Worm (Caenorhabditis elegans): ENCODE data around the gene clc-17.

Gene clc-17

ce11 chrX:11114420-11114819, 7.2 kb downstream of the clc-17 start:
- peak; percentile 90 for TF ChIP-seq zfh-2 (GFP tag; conservative IDR thresholded peaks at IDR 0.05)
- peak; percentile 20 for TF ChIP-seq fkh-3 (tag; optimal IDR thresholded peaks at IDR 0.05)
- TF ChIP-seq egrh-3 (GFP tag; IDR thresholded peaks at IDR 0.05): peak; percentile 95
- TF ChIP-seq pbrm-1 (GFP tag; IDR thresholded peaks at IDR 0.05): no peak

ce11 chrX:11116723-11117122, 9.5 kb downstream of the clc-17 start, which contains the start of gene nlp-66:
nlp-66 (minus strand) TSS chrX:11116823.
- TF ChIP-seq ccch-3 (GFP tag; optimal IDR thresholded peaks at IDR 0.05) (no peak), Y53F4B.3 (GFP tag; IDR thresholded peaks at IDR 0.05) (no peak), Y53G8AR.9 (GFP tag; conservative IDR thresholded peaks at IDR 0.05) (no peak), somi-1 (GFP tag; optimal IDR thresholded peaks at IDR 0.05) (no peak), ZK185.1 (tag; optimal IDR thresholded peaks at IDR 0.05; ENCODE audit: poor library complexity, severe bottlenecking) (no peak), B0261.1 (tag; optimal IDR thresholded peaks at IDR 0.05) (no peak), dox-1 (GFP tag; IDR thresholded peaks at IDR 0.05) (no peak)

- no peak for TF ChIP-seq bed-2 (GFP tag; IDR thresholded peaks at IDR 0.05)
- TF ChIP-seq attf-5 (GFP tag; optimal IDR thresholded peaks at IDR 0.05): no peak
- peak; percentile 70 for TF ChIP-seq attf-3 (GFP tag; conservative IDR thresholded peaks at IDR 0.05)
- no peak for TF ChIP-seq nhr-120 (GFP tag; IDR thresholded peaks at IDR 0.05)
These were observed 13.6 kb downstream of the clc-17 start, which contains the start of gene R08B4.3 for ce11 chrX:11120808-11121207. R08B4.3 (minus strand) TSS chrX:11121005.

- no peak for TF ChIP-seq ceh-100 (GFP tag; IDR thresholded peaks at IDR 0.05)
- no peak for TF ChIP-seq F57C9.4 (tag; optimal IDR thresholded peaks at IDR 0.05)
- TF ChIP-seq madf-6 (GFP tag; IDR thresholded peaks at IDR 0.05): no peak
- TF ChIP-seq Y67H2A.10 (GFP tag; conservative IDR thresholded peaks at IDR 0.05): no peak
- TF ChIP-seq F52B5.7 (tag; optimal IDR thresholded peaks at IDR 0.05): no peak
- TF ChIP-seq pha-4 (tag; optimal IDR thresholded peaks at IDR 0.05): no peak
- TF ChIP-seq tbx-9 (tag; optimal IDR thresholded peaks at IDR 0.05; ENCODE audit: borderline replicate concordance): no peak
- TF ChIP-seq ccch-3 (GFP tag; optimal IDR thresholded peaks at IDR 0.05): no peak
- TF ChIP-seq zim-3 (tag; optimal IDR thresholded peaks at IDR 0.05): no peak
- no peak for TF ChIP-seq ekl-4 (GFP tag; IDR thresholded peaks at IDR 0.05)
- no peak for TF ChIP-seq nhr-27 (tag; optimal IDR thresholded peaks at IDR 0.05)
- no peak for TF ChIP-seq F22D6.2 (tag; optimal IDR thresholded peaks at IDR 0.05)
- TF ChIP-seq ztf-28 (GFP tag; IDR thresholded peaks at IDR 0.05): no peak
These were observed 15.2 kb downstream of the clc-17 start for ce11 chrX:11122412-11122811.

- TF ChIP-seq bed-2 (GFP tag; IDR thresholded peaks at IDR 0.05): no peak
- TF ChIP-seq dpl-1 (GFP tag; optimal IDR thresholded peaks at IDR 0.05): no peak
- TF ChIP-seq lin-26 (GFP tag; IDR thresholded peaks at IDR 0.05): no peak
- TF ChIP-seq hlh-26 (GFP tag; conservative IDR thresholded peaks at IDR 0.05): no peak
These were observed 16.8 kb downstream of the clc-17 start for ce11 chrX:11123998-11124397.

- TF ChIP-seq pbrm-1 (GFP tag; IDR thresholded peaks at IDR 0.05) (no peak), T07F8.4 (tag; optimal IDR thresholded peaks at IDR 0.05) (no peak), B0261.1 (tag; optimal IDR thresholded peaks at IDR 0.05) (no peak), lsl-1 (GFP tag; optimal IDR thresholded peaks at IDR 0.05) (no peak)
These were observed 18.3 kb downstream of the clc-17 start, which contains the start of gene alr-1 for ce11 chrX:11125520-11125919. alr-1 (minus strand) TSS chrX:11125620.
